Worm (Caenorhabditis elegans) whole organism, L4 larva: ENCODE results near the gene mtpn-1.

Source experiments
- F10B5.3 ChIP-seq: sonication (generic microtip); optimal IDR thresholded peaks from 2 replicates; lab custom pipeline; 2016; ENCODE audit warnings: mild to moderate bottlenecking, missing genetic modification characterization, missing compliant biosample characterization
- F37D6.2 ChIP-seq: sonication (generic microtip); optimal IDR thresholded peaks from 2 replicates; lab custom pipeline; 2016; ENCODE audit warnings: mild to moderate bottlenecking, missing genetic modification characterization, missing compliant biosample characterization
- F49E8.2 ChIP-seq: sonication (generic microtip); optimal IDR thresholded peaks from 2 replicates; lab custom pipeline; 2016; ENCODE audit warnings: missing compliant biosample characterization, mild to moderate bottlenecking, missing genetic modification characterization, borderline replicate concordance
- R02D3.7 ChIP-seq: fragments of 150-350 bp; sonication (generic microtip); optimal IDR thresholded peaks from 3 replicates; lab custom pipeline; 2014; ENCODE audit warnings: missing biosample characterization, missing genetic modification characterization
- T20F7.1 ChIP-seq: fragments of 200-800 bp; sonication (Bioruptor generic); optimal IDR thresholded peaks from 2 replicates; lab custom pipeline; 2018; ENCODE audit warnings: mild to moderate bottlenecking, missing genetic modification characterization, missing compliant biosample characterization
- Y105C5A.15 ChIP-seq: fragments of 200-800 bp; sonication (Bioruptor generic); IDR thresholded peaks from 2 replicates; pipeline ENCODE4 v1.3.6; 2022; ENCODE audit warnings: missing genetic modification characterization, missing compliant biosample characterization
- ZK337.2 ChIP-seq: fragments of 200-800 bp; sonication (Bioruptor generic); IDR thresholded peaks from 2 replicates; pipeline ENCODE4 v1.3.6; 2022; ENCODE audit warnings: missing genetic modification reagents, missing genetic modification characterization, missing compliant biosample characterization
- aly-2 ChIP-seq: sonication (generic microtip); optimal IDR thresholded peaks from 2 replicates; lab custom pipeline; 2018; ENCODE audit warnings: missing biosample characterization, missing genetic modification characterization
- attf-4 ChIP-seq: sonication (generic microtip); optimal IDR thresholded peaks from 3 replicates; lab custom pipeline; 2017; ENCODE audit warnings: missing biosample characterization, missing genetic modification characterization
- ceh-28 ChIP-seq: fragments of 150-350 bp; optimal IDR thresholded peaks from 2 replicates; lab custom pipeline; 2014; ENCODE audit warnings: missing biosample characterization, missing genetic modification reagents, missing genetic modification characterization
- ceh-32 ChIP-seq: sonication (generic microtip); optimal IDR thresholded peaks from 2 replicates; lab custom pipeline; 2016; ENCODE audit warnings: mild to moderate bottlenecking, missing genetic modification characterization, missing compliant biosample characterization; ENCODE audit not compliant: poor library complexity
- ceh-82 ChIP-seq: sonication (generic microtip); optimal IDR thresholded peaks from 2 replicates; lab custom pipeline; 2017; ENCODE audit warnings: missing biosample characterization, missing genetic modification characterization
- cey-2 ChIP-seq: sonication (generic microtip); optimal IDR thresholded peaks from 3 replicates; lab custom pipeline; 2017; ENCODE audit warnings: missing genetic modification characterization, mild to moderate bottlenecking, missing compliant biosample characterization, antibody characterized with exemption, borderline replicate concordance; ENCODE audit not compliant: insufficient read depth
- ctbp-1 ChIP-seq: fragments of 200-800 bp; sonication (Bioruptor generic); IDR thresholded peaks from 2 replicates; pipeline ENCODE4 v1.3.6; 2022; ENCODE audit warnings: missing genetic modification reagents, missing genetic modification characterization, missing compliant biosample characterization
- daf-16 ChIP-seq, 3 experiments: sonication (generic microtip); optimal IDR thresholded peaks; 2 replicates each; lab custom pipeline; 2016 to 2017; ENCODE audit warnings: missing genetic modification characterization in 3 of 3, missing genetic modification reagents in 3 of 3, mild to moderate bottlenecking in 2 of 3, missing compliant biosample characterization in 2 of 3, missing biosample characterization in 1 of 3, moderate library complexity in 1 of 3
- daf-19 ChIP-seq: fragments of 200-800 bp; sonication (Bioruptor generic); conservative IDR thresholded peaks from 2 replicates; pipeline ENCODE4 v1.3.6; 2022; ENCODE audit warnings: missing genetic modification characterization, missing compliant biosample characterization
- dmd-6 ChIP-seq: fragments of 200-800 bp; sonication (Bioruptor generic); IDR thresholded peaks from 2 replicates; pipeline ENCODE4 v1.3.6; 2022; ENCODE audit warnings: missing genetic modification reagents, missing genetic modification characterization, missing compliant biosample characterization
- dmd-8 ChIP-seq: fragments of 200-800 bp; sonication (Bioruptor generic); IDR thresholded peaks from 2 replicates; pipeline ENCODE4 v1.3.6; 2022; ENCODE audit warnings: missing genetic modification characterization, missing compliant biosample characterization
- dpl-1 ChIP-seq: fragments of 150-350 bp; optimal IDR thresholded peaks from 2 replicates; lab custom pipeline; 2014; ENCODE audit warnings: missing biosample characterization, missing genetic modification reagents, missing genetic modification characterization
- dve-1 ChIP-seq: sonication (generic microtip); optimal IDR thresholded peaks from 2 replicates; lab custom pipeline; 2017; ENCODE audit warnings: antibody characterized with exemption, mild to moderate bottlenecking, missing genetic modification characterization, missing compliant biosample characterization; ENCODE audit not compliant: insufficient read depth
- egl-43 ChIP-seq: fragments of 200-800 bp; sonication (Bioruptor generic); IDR thresholded peaks from 2 replicates; pipeline ENCODE4 v1.3.6; 2022; ENCODE audit warnings: missing genetic modification reagents, missing genetic modification characterization, missing compliant biosample characterization
- hlh-30 ChIP-seq: sonication (generic microtip); optimal IDR thresholded peaks from 2 replicates; lab custom pipeline; 2017; ENCODE audit warnings: antibody characterized with exemption, mild to moderate bottlenecking, missing genetic modification characterization, missing compliant biosample characterization; ENCODE audit not compliant: insufficient read depth
- hmg-1.1 ChIP-seq: fragments of 200-800 bp; sonication (Bioruptor generic); IDR thresholded peaks from 2 replicates; pipeline ENCODE4 v1.3.6; 2022; ENCODE audit warnings: missing genetic modification reagents, missing genetic modification characterization, missing compliant biosample characterization
- lim-7 ChIP-seq: fragments of 200-800 bp; sonication (Bioruptor generic); IDR thresholded peaks from 2 replicates; pipeline ENCODE4 v1.3.6; 2022; ENCODE audit warnings: missing genetic modification characterization, missing compliant biosample characterization
- madf-5 ChIP-seq, 2 experiments: fragments of 200-800 bp; sonication (Bioruptor generic); IDR thresholded peaks; 2 replicates each; pipeline ENCODE4 v1.3.6; 2022; ENCODE audit warnings: missing compliant biosample characterization in 2 of 2, missing genetic modification characterization in 2 of 2
- mxl-2 ChIP-seq: fragments of 200-800 bp; sonication (Bioruptor generic); conservative IDR thresholded peaks from 2 replicates; pipeline ENCODE4 v1.3.6; 2022; ENCODE audit warnings: missing genetic modification reagents, missing genetic modification characterization, missing compliant biosample characterization
- mxl-3 ChIP-seq: fragments of 200-800 bp; sonication (Bioruptor generic); optimal IDR thresholded peaks from 2 replicates; lab custom pipeline; 2018; ENCODE audit warnings: mild to moderate bottlenecking, missing genetic modification characterization, missing compliant biosample characterization
- nhr-10 ChIP-seq: fragments of 150-350 bp; optimal IDR thresholded peaks from 2 replicates; lab custom pipeline; 2014; ENCODE audit warnings: missing biosample characterization, missing genetic modification characterization
- nhr-237 ChIP-seq: sonication (generic microtip); optimal IDR thresholded peaks from 2 replicates; lab custom pipeline; 2017; ENCODE audit warnings: missing biosample characterization, missing genetic modification characterization
- nhr-28 ChIP-seq: fragments of 150-350 bp; optimal IDR thresholded peaks from 2 replicates; lab custom pipeline; 2014; ENCODE audit warnings: missing biosample characterization, missing genetic modification characterization
- nhr-48 ChIP-seq: sonication (generic microtip); optimal IDR thresholded peaks from 2 replicates; lab custom pipeline; 2016; ENCODE audit warnings: mild to moderate bottlenecking, missing genetic modification characterization, missing compliant biosample characterization
- pha-4 ChIP-seq, 2 experiments: fragments of 150-350 bp in 1 of 2; fragments of 200-800 bp in 1 of 2; sonication (Bioruptor generic) in 1 of 2; IDR thresholded peaks in 1 of 2; optimal IDR thresholded peaks in 1 of 2; 2 replicates each; pipeline versions ENCODE4 v1.3.6 to Lab custom; 2014 to 2022; ENCODE audit warnings: missing genetic modification characterization in 2 of 2, missing genetic modification reagents in 2 of 2, missing biosample characterization in 1 of 2, missing compliant biosample characterization in 1 of 2
- php-3 ChIP-seq: fragments of 200-800 bp; sonication (Bioruptor generic); IDR thresholded peaks from 2 replicates; pipeline ENCODE4 v1.3.6; 2022; ENCODE audit warnings: missing genetic modification reagents, missing genetic modification characterization, missing compliant biosample characterization
- pqm-1 ChIP-seq: sonication (generic microtip); optimal IDR thresholded peaks from 2 replicates; lab custom pipeline; 2017; ENCODE audit warnings: missing biosample characterization, missing genetic modification characterization
- sdz-12 ChIP-seq: fragments of 200-800 bp; sonication (Bioruptor generic); optimal IDR thresholded peaks from 2 replicates; lab custom pipeline; 2018; ENCODE audit warnings: mild to moderate bottlenecking, missing genetic modification characterization, missing compliant biosample characterization
- set-16 ChIP-seq: fragments of 200-800 bp; sonication (Bioruptor generic); IDR thresholded peaks from 2 replicates; pipeline ENCODE4 v1.3.6; 2022; ENCODE audit warnings: missing genetic modification reagents, missing genetic modification characterization, missing compliant biosample characterization
- snpc-4 ChIP-seq: fragments of 150-350 bp; optimal IDR thresholded peaks from 2 replicates; lab custom pipeline; 2014; ENCODE audit warnings: missing biosample characterization, missing genetic modification characterization
- tra-1 ChIP-seq: fragments of 200-800 bp; sonication (Bioruptor generic); IDR thresholded peaks from 2 replicates; pipeline ENCODE4 v1.3.6; 2022; ENCODE audit warnings: missing genetic modification reagents, missing genetic modification characterization, missing compliant biosample characterization
- unc-62 ChIP-seq, 3 experiments: fragments of 150-350 bp in 1 of 3; sonication (generic microtip); optimal IDR thresholded peaks in 2 of 3; peaks in 1 of 3; 1 replicate in 1 of 3; 2 replicates in 2 of 3; lab custom pipeline; 2014 to 2017; ENCODE audit warnings: missing biosample characterization in 3 of 3, missing genetic modification characterization in 3 of 3, missing genetic modification reagents in 3 of 3, missing genotype in 1 of 3
- vab-7 ChIP-seq: fragments of 200-800 bp; sonication (Bioruptor generic); IDR thresholded peaks from 2 replicates; pipeline ENCODE4 v1.3.6; 2022; ENCODE audit warnings: missing genetic modification reagents, missing genetic modification characterization, missing compliant biosample characterization
- zag-1 ChIP-seq: fragments of 150-350 bp; optimal IDR thresholded peaks from 2 replicates; lab custom pipeline; 2014; ENCODE audit warnings: missing biosample characterization, missing genetic modification characterization
- ztf-7 ChIP-seq: fragments of 150-350 bp; optimal IDR thresholded peaks from 2 replicates; lab custom pipeline; 2014; ENCODE audit warnings: missing biosample characterization, missing genetic modification characterization

Gene mtpn-1

ce11 chrX:2401883-2402282 is 5.4 kb upstream of the mtpn-1 start, which contains the start of gene dhhc-9 (continued):
- no peak for TF ChIP-seq tra-1 (GFP tag; lab: Robert Waterston, UW)
- no peak for TF ChIP-seq set-16 (GFP tag; lab: Robert Waterston, UW)
- no peak for TF ChIP-seq nhr-237
- TF ChIP-seq mxl-3 (GFP tag; lab: Kevin White, UChicago) = peak; percentile 74
- TF ChIP-seq ctbp-1 (GFP tag; lab: Robert Waterston, UW) = no peak
- no peak for TF ChIP-seq F49E8.2 (tag; lab: Kevin White, UChicago)
- no peak for TF ChIP-seq sdz-12 (GFP tag; lab: Kevin White, UChicago)

ce11 chrX:2403724-2404123 is 3.5 kb upstream of the mtpn-1 start, which contains the start of gene C43H6.4:
C43H6.4 (plus strand) TSS chrX:2404024.
- TF ChIP-seq nhr-48 (no peak), ZK337.2 (no peak), snpc-4 (tag; lab: Kevin White, UChicago) (no peak), cey-2 (tag; lab: Kevin White, UChicago) (no peak), pqm-1 (tag; lab: Kevin White, UChicago) (no peak), zag-1 (tag; lab: Kevin White, UChicago) (no peak), ctbp-1 (GFP tag; lab: Robert Waterston, UW) (no peak), mxl-2 (GFP tag; lab: Robert Waterston, UW) (no peak), hlh-30 (tag; lab: Kevin White, UChicago) (no peak), sdz-12 (GFP tag; lab: Kevin White, UChicago) (no peak), attf-4 (tag; lab: Kevin White, UChicago) (no peak), pha-4 (GFP tag; IDR thresholded peaks at IDR 0.05; lab: Robert Waterston, UW) (no peak), pha-4 (tag; optimal IDR thresholded peaks at IDR 0.05; lab: Kevin White, UChicago) (no peak), ceh-82 (no peak), dmd-8 (GFP tag; lab: Robert Waterston, UW) (no peak), T20F7.1 (GFP tag; lab: Kevin White, UChicago) (no peak), Y105C5A.15 (GFP tag; lab: Robert Waterston, UW) (no peak), dpl-1 (GFP tag; lab: Kevin White, UChicago) (no peak), R02D3.7 (no peak), ztf-7 (tag; lab: Kevin White, UChicago) (no peak)

ce11 chrX:2409243-2409741 is 2.0 kb downstream of the mtpn-1 start, which contains the start of the genes C43H6.12 and trpp-12:
C43H6.12 (plus strand) TSS chrX:2409607.
trpp-12 (plus strand) TSS chrX:2409691.
- TF ChIP-seq dve-1 = peak; percentile 27
- no peak for TF ChIP-seq nhr-28 (tag; lab: Kevin White, UChicago)
- TF ChIP-seq dmd-6 (GFP tag; lab: Robert Waterston, UW) = peak; percentile 79
- TF ChIP-seq daf-16 (GFP tag; optimal IDR thresholded peaks at IDR 0.05; lab: Kevin White, UChicago) = no peak
- TF ChIP-seq daf-16 (tag; optimal IDR thresholded peaks at IDR 0.05; lab: Kevin White, UChicago) = peak; percentile 6

ce11 chrX:2410978-2411377 is 3.7 kb downstream of the mtpn-1 start:
- TF ChIP-seq nhr-10 (tag; lab: Kevin White, UChicago) (no peak), daf-19 (GFP tag; lab: Robert Waterston, UW) (no peak), mxl-2 (GFP tag; lab: Robert Waterston, UW) (no peak), Y105C5A.15 (GFP tag; lab: Robert Waterston, UW) (no peak), ZK337.2 (no peak), egl-43 (no peak), F37D6.2 (no peak), lim-7 (no peak), dve-1 (no peak), nhr-28 (tag; lab: Kevin White, UChicago) (peak; percentile 38), pqm-1 (tag; lab: Kevin White, UChicago) (peak; percentile 49), nhr-48 (no peak), zag-1 (tag; lab: Kevin White, UChicago) (no peak), hmg-1.1 (GFP tag; lab: Robert Waterston, UW) (no peak), unc-62 (GFP tag; optimal IDR thresholded peaks at IDR 0.05 in 1 of 2; lab: Kevin White, UChicago) (no peak), unc-62 (tag; optimal IDR thresholded peaks at IDR 0.05; lab: Kevin White, UChicago) (no peak), vab-7 (no peak), F10B5.3 (tag; lab: Kevin White, UChicago) (no peak), ceh-28 (tag; lab: Kevin White, UChicago) (no peak), madf-5 (GFP tag; IDR thresholded peaks at IDR 0.05; lab: Robert Waterston, UW) (no peak), php-3 (GFP tag; lab: Robert Waterston, UW) (peak; percentile 53; the same call in 1 of the 2 replicates), daf-16 (GFP tag; optimal IDR thresholded peaks at IDR 0.05; lab: Kevin White, UChicago) (no peak), daf-16 (tag; optimal IDR thresholded peaks at IDR 0.05; lab: Kevin White, UChicago) (peak; percentile 49), aly-2 (tag; lab: Kevin White, UChicago) (no peak), ceh-32 (tag; lab: Kevin White, UChicago) (no peak)
